Worm (Caenorhabditis elegans) whole organism, early embryonic: Measurements from ENCODE around the gene smvt-1.

Experiments
- B0310.2 ChIP-seq: sonication (generic microtip); optimal IDR thresholded peaks from 2 replicates; lab custom pipeline; 2016; ENCODE audit warnings: mild to moderate bottlenecking, missing genetic modification characterization, missing compliant biosample characterization
- ama-1 ChIP-seq: fragments of 150-350 bp; optimal IDR thresholded peaks from 2 replicates; lab custom pipeline; 2014
- ets-7 ChIP-seq: sonication (generic microtip); optimal IDR thresholded peaks from 2 replicates; lab custom pipeline; 2016; ENCODE audit warnings: missing genotype, missing genetic modification characterization, missing compliant biosample characterization
- hmbx-1 ChIP-seq: sonication (generic microtip); optimal IDR thresholded peaks from 2 replicates; lab custom pipeline; 2016; ENCODE audit warnings: mild to moderate bottlenecking, missing genetic modification characterization, missing compliant biosample characterization
- hmg-4 ChIP-seq: fragments of 200-800 bp; sonication (Bioruptor generic); optimal IDR thresholded peaks from 2 replicates; lab custom pipeline; 2018; ENCODE audit warnings: mild to moderate bottlenecking, missing genetic modification characterization, missing compliant biosample characterization

DNA sequence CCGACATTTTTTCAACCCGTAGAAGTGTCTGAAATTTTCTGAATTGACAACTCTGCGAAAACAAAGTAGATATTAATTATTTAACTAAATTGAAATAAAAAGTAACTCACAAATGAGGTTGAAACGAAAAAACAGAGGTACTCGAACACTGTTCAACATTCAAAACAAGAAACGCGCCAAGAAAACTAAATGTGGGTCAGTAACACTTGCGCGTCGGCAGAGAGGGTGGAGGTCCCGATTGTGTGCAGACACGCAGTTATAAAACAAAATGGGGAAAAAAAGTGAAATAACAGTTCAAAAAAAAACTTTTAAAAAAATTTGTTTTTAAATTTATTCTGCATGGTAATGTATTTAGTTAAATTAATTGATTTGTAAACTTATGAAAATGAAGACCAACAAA lies 10.6 kb upstream of the smvt-1 start:
- TF ChIP-seq ama-1 (no peak), hmg-4 (no peak), B0310.2 (tag; lab: Kevin White, UChicago) (no peak), ets-7 (tag; lab: Kevin White, UChicago) (no peak), hmbx-1 (tag; lab: Kevin White, UChicago) (no peak)
